Fruit fly (Drosophila melanogaster) whole organism, wandering third instar larva: ENCODE results near the gene Ror.

Experiments used
- Abd-B ChIP-seq: fragments of >200 bp; optimal IDR thresholded peaks from 2 replicates; lab custom pipeline; 2017; ENCODE audit warnings: missing biosample characterization, missing genetic modification characterization
- Jra ChIP-seq: sonication (Bioruptor generic); optimal IDR thresholded peaks from 2 replicates; lab custom pipeline; 2016; ENCODE audit warnings: missing biosample characterization, missing genetic modification characterization
- Vsx2 ChIP-seq: fragments of 200-300, 225-300 bp; sonication (Bioruptor generic); optimal IDR thresholded peaks from 2 replicates; lab custom pipeline; 2018; ENCODE audit warnings: missing biosample characterization, missing genetic modification characterization; ENCODE audit not compliant: partially characterized antibody
- pan ChIP-seq: fragments of >200 bp; optimal IDR thresholded peaks from 2 replicates; lab custom pipeline; 2017
- psq ChIP-seq: fragments of 200-800 bp; sonication (Bioruptor generic); optimal IDR thresholded peaks from 3 replicates; lab custom pipeline; 2017; ENCODE audit warnings: missing biosample characterization, mild to moderate bottlenecking, missing genetic modification characterization, moderate library complexity
- rgr ChIP-seq: fragments of 200-800 bp; sonication (Bioruptor generic); optimal IDR thresholded peaks from 3 replicates; lab custom pipeline; 2016; ENCODE audit warnings: missing biosample characterization, mild to moderate bottlenecking, missing genetic modification characterization
- usp ChIP-seq: fragments of >200 bp; optimal IDR thresholded peaks from 2 replicates; lab custom pipeline; 2017; ENCODE audit warnings: missing biosample characterization, missing genetic modification characterization

dm6 chr2L:10299810-10300147 is 48.1 kb downstream of the Ror start, which contains the start of gene CYLD:
- TF ChIP-seq rgr (GFP tag; lab: Kevin White, UChicago) (peak; percentile 64), Jra (GFP tag; lab: Kevin White, UChicago) (peak; percentile 56), pan (no peak), Abd-B (no peak), Vsx2 (no peak), usp (GFP tag; lab: Kevin White, UChicago) (no peak), psq (GFP tag; lab: Kevin White, UChicago) (peak; percentile 25)
